Fruit fly (Drosophila melanogaster) whole organism, embryonic: Measurements from ENCODE around the gene red.

ENCODE experiments used
- Ada2b ChIP-seq: fragments of 200-800 bp; sonication (Bioruptor generic); IDR thresholded peaks from 2 replicates; pipeline ENCODE4 v1.3.6; 2022; ENCODE audit warnings: missing biosample characterization, missing genetic modification characterization
- Adf1 ChIP-seq: fragments of 200-800 bp; sonication (Bioruptor generic); IDR thresholded peaks from 2 replicates; pipeline ENCODE4 v1.3.6; 2022; ENCODE audit warnings: missing biosample characterization, missing genetic modification characterization
- Awh ChIP-seq: fragments of 200-800 bp; sonication (Bioruptor generic); IDR thresholded peaks from 2 replicates; pipeline ENCODE4, ENCODE4 v1.3.6; 2022; ENCODE audit warnings: missing biosample characterization, missing genetic modification characterization
- CG10431 ChIP-seq: fragments of 200-800 bp; sonication (Bioruptor generic); optimal IDR thresholded peaks from 3 replicates; lab custom pipeline; 2018; ENCODE audit warnings: missing biosample characterization, mild to moderate bottlenecking, missing genetic modification characterization
- CG11696 ChIP-seq: fragments of 200-800 bp; sonication (Bioruptor generic); IDR thresholded peaks from 2 replicates; pipeline ENCODE4 v1.3.6; 2022; ENCODE audit warnings: missing biosample characterization, missing genetic modification characterization
- CG12659 ChIP-seq: fragments of 200-800 bp; sonication (Bioruptor generic); optimal IDR thresholded peaks from 3 replicates; lab custom pipeline; 2017; ENCODE audit warnings: mild to moderate bottlenecking, missing biosample characterization, missing genetic modification reagents, missing genetic modification characterization
- CG14860 ChIP-seq: fragments of 200-800 bp; sonication (Bioruptor generic); IDR thresholded peaks from 3 replicates; pipeline ENCODE4 v1.3.6; 2022; ENCODE audit warnings: missing biosample characterization, missing genetic modification characterization; ENCODE audit not compliant: partially characterized antibody
- CG15269 ChIP-seq: fragments of 200-800 bp; sonication (Bioruptor generic); optimal IDR thresholded peaks from 2 replicates; lab custom pipeline; 2018; ENCODE audit warnings: missing biosample characterization, mild to moderate bottlenecking, missing genetic modification characterization, moderate library complexity
- CG15479 ChIP-seq: fragments of 200-800 bp; sonication (Bioruptor generic); optimal IDR thresholded peaks from 3 replicates; lab custom pipeline; 2019; ENCODE audit warnings: missing biosample characterization, mild to moderate bottlenecking, missing genetic modification characterization, moderate library complexity
- CG15696 ChIP-seq: fragments of 200-800 bp; sonication (Bioruptor generic); optimal IDR thresholded peaks from 2 replicates; lab custom pipeline; 2019; ENCODE audit warnings: missing biosample characterization, mild to moderate bottlenecking, missing genetic modification characterization, moderate library complexity
- CG16813 ChIP-seq: fragments of 200-800 bp; sonication (Bioruptor generic); IDR thresholded peaks from 3 replicates; pipeline ENCODE4 v1.3.6; 2022; ENCODE audit warnings: missing biosample characterization, missing genetic modification characterization; ENCODE audit not compliant: partially characterized antibody
- CG17802 ChIP-seq: fragments of 200-800 bp; sonication (Bioruptor generic); optimal IDR thresholded peaks from 2 replicates; lab custom pipeline; 2018; ENCODE audit warnings: missing biosample characterization, mild to moderate bottlenecking, missing genetic modification characterization, moderate library complexity
- CG17829 ChIP-seq: fragments of 200-800 bp; optimal IDR thresholded peaks from 2 replicates; lab custom pipeline; 2019; ENCODE audit warnings: missing biosample characterization, mild to moderate bottlenecking, missing genetic modification characterization, moderate library complexity
- CG2120 ChIP-seq: fragments of 200-800 bp; sonication (Bioruptor generic); optimal IDR thresholded peaks from 3 replicates; lab custom pipeline; 2016; ENCODE audit warnings: missing biosample characterization, missing genetic modification characterization
- CG2678 ChIP-seq: fragments of 200-800 bp; sonication (Bioruptor generic); optimal IDR thresholded peaks from 3 replicates; lab custom pipeline; 2019; ENCODE audit warnings: missing biosample characterization, mild to moderate bottlenecking, missing genetic modification characterization, moderate library complexity
- CG3995 ChIP-seq: fragments of 200-800 bp; sonication (Bioruptor generic); optimal IDR thresholded peaks from 3 replicates; lab custom pipeline; 2016; ENCODE audit warnings: missing biosample characterization, missing genetic modification characterization
- CG4617 ChIP-seq: fragments of 200-800 bp; sonication (Bioruptor generic); optimal IDR thresholded peaks from 3 replicates; lab custom pipeline; 2016; ENCODE audit warnings: missing biosample characterization, missing genetic modification characterization, borderline replicate concordance
- CG5953 ChIP-seq: fragments of 200-800 bp; sonication (Bioruptor generic); IDR thresholded peaks from 2 replicates; pipeline ENCODE4 v1.3.6; 2022; ENCODE audit warnings: missing biosample characterization, missing genetic modification characterization
- CG7745 ChIP-seq: fragments of 200-800 bp; sonication (Bioruptor generic); optimal IDR thresholded peaks from 2 replicates; lab custom pipeline; 2018; ENCODE audit warnings: missing biosample characterization, mild to moderate bottlenecking, missing genetic modification characterization, moderate library complexity
- CG7786 ChIP-seq: fragments of 200-800 bp; sonication (Bioruptor generic); optimal IDR thresholded peaks from 2 replicates; lab custom pipeline; 2016; ENCODE audit warnings: missing biosample characterization, missing genetic modification characterization
- CG9876 ChIP-seq: fragments of 200-800 bp; sonication (Bioruptor generic); optimal IDR thresholded peaks from 2 replicates; lab custom pipeline; 2016; ENCODE audit warnings: missing biosample characterization, missing genetic modification characterization
- CHES-1-like ChIP-seq: fragments of 200-800 bp; sonication (Bioruptor generic); optimal IDR thresholded peaks from 2 replicates; lab custom pipeline; 2016; ENCODE audit warnings: missing biosample characterization, missing genetic modification characterization
- Camta ChIP-seq: fragments of 200-800 bp; sonication (Bioruptor generic); optimal IDR thresholded peaks from 2 replicates; lab custom pipeline; 2016; ENCODE audit warnings: missing biosample characterization, missing genetic modification characterization
- Drgx ChIP-seq: fragments of 200-800 bp; sonication (Bioruptor generic); IDR thresholded peaks from 2 replicates; pipeline ENCODE4 v1.3.6; 2022; ENCODE audit warnings: missing biosample characterization, missing genetic modification characterization
- Fer2 ChIP-seq: fragments of 200-800 bp; sonication (Bioruptor generic); optimal IDR thresholded peaks from 2 replicates; lab custom pipeline; 2018; ENCODE audit warnings: missing biosample characterization, mild to moderate bottlenecking, missing genetic modification characterization, moderate library complexity
- Hsf ChIP-seq: fragments of 200-800 bp; sonication (Bioruptor generic); optimal IDR thresholded peaks from 3 replicates; lab custom pipeline; 2016; ENCODE audit warnings: missing biosample characterization, missing genetic modification characterization
- Lhr ChIP-seq: fragments of 200-800 bp; sonication (Bioruptor generic); optimal IDR thresholded peaks from 3 replicates; lab custom pipeline; 2017; ENCODE audit warnings: mild to moderate bottlenecking, missing biosample characterization, missing genetic modification reagents, missing genetic modification characterization
- MTF-1 ChIP-seq: fragments of 200-800 bp; sonication (Bioruptor generic); optimal IDR thresholded peaks from 2 replicates; lab custom pipeline; 2018; ENCODE audit warnings: missing biosample characterization, mild to moderate bottlenecking, missing genetic modification characterization, borderline replicate concordance
- Max ChIP-seq: fragments of 200-800 bp; sonication (Bioruptor generic); optimal IDR thresholded peaks from 2 replicates; lab custom pipeline; 2016; ENCODE audit warnings: missing biosample characterization, mild to moderate bottlenecking, missing genetic modification characterization
- Optix ChIP-seq: fragments of 200-800 bp; sonication (Bioruptor generic); IDR thresholded peaks from 3 replicates; pipeline ENCODE4 v1.3.6; 2022; ENCODE audit warnings: missing biosample characterization, missing genetic modification characterization
- PHDP ChIP-seq: fragments of 200-800 bp; sonication (Bioruptor generic); optimal IDR thresholded peaks from 3 replicates; lab custom pipeline; 2018; ENCODE audit warnings: missing biosample characterization, mild to moderate bottlenecking, missing genetic modification characterization, moderate library complexity
- Ravus ChIP-seq: fragments of 200-800 bp; sonication (Bioruptor generic); IDR thresholded peaks from 2 replicates; pipeline ENCODE4 v1.3.6; 2022; ENCODE audit warnings: missing biosample characterization, missing genetic modification characterization
- TFAM ChIP-seq: fragments of 200-800 bp; sonication (Bioruptor generic); optimal IDR thresholded peaks from 2 replicates; lab custom pipeline; 2017; ENCODE audit warnings: missing biosample characterization, missing genetic modification characterization, inconsistent platforms
- Trl ChIP-seq, 3 experiments: fragments of >200 bp in 2 of 3; fragments of 200-800 bp in 1 of 3; sonication (Bioruptor generic) in 1 of 3; optimal IDR thresholded peaks; 2 replicates in 1 of 3; 3 replicates in 2 of 3; lab custom pipeline; 2016 to 2017; ENCODE audit warnings: missing biosample characterization in 1 of 3, missing genetic modification characterization in 1 of 3
- br ChIP-seq: fragments of >200 bp; optimal IDR thresholded peaks from 2 replicates; lab custom pipeline; 2017
- chif ChIP-seq, 2 experiments: fragments of 200-800 bp; sonication (Bioruptor generic); optimal IDR thresholded peaks; 3 replicates each; lab custom pipeline; 2016; ENCODE audit warnings: missing biosample characterization in 2 of 2, missing genetic modification characterization in 2 of 2
- dmrt99B ChIP-seq: fragments of 200-800 bp; sonication (Bioruptor generic); optimal IDR thresholded peaks from 2 replicates; lab custom pipeline; 2018; ENCODE audit warnings: missing biosample characterization, mild to moderate bottlenecking, missing genetic modification characterization, moderate library complexity
- en ChIP-seq: fragments of 200-800 bp; sonication (Bioruptor generic); optimal IDR thresholded peaks from 2 replicates; lab custom pipeline; 2016; ENCODE audit warnings: missing biosample characterization, missing genetic modification characterization
- ken ChIP-seq: fragments of 200-800 bp; sonication (Bioruptor generic); IDR thresholded peaks from 3 replicates; pipeline ENCODE4 v1.3.6; 2022; ENCODE audit warnings: missing biosample characterization, missing genetic modification characterization
- lmd ChIP-seq: fragments of 200-800 bp; sonication (Bioruptor generic); IDR thresholded peaks from 2 replicates; pipeline ENCODE4 v1.3.6; 2022; ENCODE audit warnings: missing biosample characterization, missing genetic modification characterization
- odd ChIP-seq: fragments of 200-800 bp; sonication (Bioruptor generic); optimal IDR thresholded peaks from 2 replicates; lab custom pipeline; 2017; ENCODE audit warnings: missing biosample characterization, mild to moderate bottlenecking, missing genetic modification characterization
- pan ChIP-seq, 4 experiments: fragments of >200 bp in 3 of 4; fragments of 200-800 bp in 1 of 4; sonication (Bioruptor generic) in 1 of 4; optimal IDR thresholded peaks in 3 of 4; IDR thresholded peaks in 1 of 4; 2 replicates each; pipeline versions ENCODE4 v1.3.6 to Lab custom; 2017 to 2022; ENCODE audit warnings: missing biosample characterization in 2 of 4, missing genetic modification characterization in 2 of 4, mixed read lengths in 1 of 4
- repo ChIP-seq: fragments of 200-800 bp; sonication (Bioruptor generic); optimal IDR thresholded peaks from 2 replicates; lab custom pipeline; 2016; ENCODE audit warnings: missing biosample characterization, missing genetic modification characterization
- sens-2 ChIP-seq: fragments of 200-800 bp; sonication (Bioruptor generic); IDR thresholded peaks from 2 replicates; pipeline ENCODE4 v1.3.6; 2022; ENCODE audit warnings: missing biosample characterization, missing genetic modification characterization
- slou ChIP-seq: fragments of 200-800 bp; sonication (Bioruptor generic); optimal IDR thresholded peaks from 3 replicates; lab custom pipeline; 2016; ENCODE audit warnings: missing biosample characterization, missing genetic modification characterization
- trh ChIP-seq: fragments of 200-800 bp; sonication (Bioruptor generic); optimal IDR thresholded peaks from 2 replicates; lab custom pipeline; 2016; ENCODE audit warnings: missing biosample characterization, missing genetic modification characterization
- wor ChIP-seq: fragments of 200-800 bp; sonication (Bioruptor generic); IDR thresholded peaks from 2 replicates; pipeline ENCODE4 v1.3.6; 2022; ENCODE audit warnings: missing biosample characterization, missing genetic modification characterization
- zfh2 ChIP-seq: fragments of 200-800 bp; sonication (Bioruptor generic); optimal IDR thresholded peaks from 2 replicates; lab custom pipeline; 2016; ENCODE audit warnings: missing biosample characterization, missing genetic modification characterization

The red gene

DNA sequence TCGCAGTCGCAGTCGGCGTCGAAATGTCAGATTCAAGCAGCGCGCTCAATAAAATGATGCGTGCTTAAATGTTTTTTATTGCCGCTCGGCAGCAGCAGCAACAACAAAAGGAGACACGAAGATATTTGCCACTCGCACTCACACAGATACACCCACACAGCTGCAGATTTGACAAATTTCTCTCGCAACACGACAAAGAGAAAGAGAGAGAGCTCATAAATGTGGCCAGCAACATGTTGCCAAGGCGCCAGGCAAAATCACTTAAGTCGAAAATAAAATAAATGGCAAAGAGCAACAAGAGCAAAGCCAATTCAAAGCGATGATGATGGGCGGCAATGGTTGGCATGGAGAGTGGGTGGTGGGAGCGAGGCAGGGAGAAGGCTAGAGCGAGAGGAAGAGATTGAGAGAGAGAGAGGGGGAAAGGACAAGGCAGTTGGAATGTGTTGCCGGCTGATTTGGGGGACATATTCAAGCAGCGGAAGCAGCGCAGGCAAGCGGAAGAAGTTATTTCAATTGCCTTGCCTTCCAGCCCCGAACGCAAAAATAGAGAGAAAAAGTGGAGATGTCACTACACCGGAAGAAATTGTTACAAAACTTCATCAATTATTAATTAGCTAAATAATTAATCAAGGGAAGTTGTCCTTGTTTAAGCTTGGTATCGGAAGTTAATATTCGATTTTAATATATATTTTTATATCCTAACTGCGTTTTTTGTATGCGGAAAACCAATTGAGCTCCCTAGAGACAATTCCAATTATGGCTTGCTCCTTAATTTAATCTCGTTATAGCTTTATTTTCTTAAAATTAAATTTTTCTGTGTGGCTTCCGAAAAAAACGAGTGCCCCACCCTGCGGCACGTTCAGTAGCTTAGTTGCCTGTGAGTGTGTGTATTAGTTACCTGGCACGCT is 58.2 kb downstream of the red start (continued):
- TF ChIP-seq CG4617 (GFP tag; lab: Kevin White, UChicago) (no peak), CG2120 (peak; percentile 76), CG15269 (tag; lab: Kevin White, UChicago) (peak; percentile 66), pan (optimal IDR thresholded peaks at IDR 0.05; lab: Kevin White, UChicago) (no peak), pan (GFP tag; optimal IDR thresholded peaks at IDR 0.05 in 1 of 2, IDR thresholded peaks at IDR 0.05 in 1 of 2) (peak in 1 of 2 experiments; percentile 61), sens-2 (GFP tag; lab: Robert Waterston, UW) (no peak), CG11696 (0 out of 2 replicates have a peak, but pooled peaks have one; percentile 25), CG10431 (GFP tag; lab: Kevin White, UChicago) (no peak), Hsf (GFP tag; lab: Kevin White, UChicago) (peak; percentile 20), TFAM (GFP tag; lab: Kevin White, UChicago) (no peak), lmd (GFP tag; lab: Robert Waterston, UW) (peak; percentile 50), br (lab: Kevin White, UChicago) (no peak), CG12659 (GFP tag; lab: Kevin White, UChicago) (peak; percentile 60), MTF-1 (GFP tag; lab: Kevin White, UChicago) (no peak), repo (GFP tag; lab: Kevin White, UChicago) (no peak), CG17802 (tag; lab: Kevin White, UChicago) (no peak), wor (GFP tag; lab: Robert Waterston, UW) (no peak), CG16813 (GFP tag; lab: Robert Waterston, UW) (no peak), Ada2b (GFP tag; lab: Robert Waterston, UW) (peak; percentile 27; the same call in 1 of the 2 replicates), trh (GFP tag; lab: Kevin White, UChicago) (peak; percentile 17), CG7786 (GFP tag; lab: Kevin White, UChicago) (no peak), CG3995 (peak; percentile 14), CG17829 (tag; lab: Kevin White, UChicago) (peak; percentile 46), Lhr (GFP tag; lab: Kevin White, UChicago) (no peak), CG15479 (GFP tag; lab: Kevin White, UChicago) (no peak), Adf1 (GFP tag; lab: Robert Waterston, UW) (peak; percentile 96), CG14860 (GFP tag; lab: Robert Waterston, UW) (no peak), Optix (GFP tag; lab: Robert Waterston, UW) (no peak), Trl (optimal IDR thresholded peaks at IDR 0.05; lab: Kevin White, UChicago) (peak; percentile 69 to 84), Trl (GFP tag; optimal IDR thresholded peaks at IDR 0.05; lab: Kevin White, UChicago) (no peak), slou (GFP tag; lab: Kevin White, UChicago) (peak; percentile 56), CG7745 (tag; lab: Kevin White, UChicago) (no peak)

DNA sequence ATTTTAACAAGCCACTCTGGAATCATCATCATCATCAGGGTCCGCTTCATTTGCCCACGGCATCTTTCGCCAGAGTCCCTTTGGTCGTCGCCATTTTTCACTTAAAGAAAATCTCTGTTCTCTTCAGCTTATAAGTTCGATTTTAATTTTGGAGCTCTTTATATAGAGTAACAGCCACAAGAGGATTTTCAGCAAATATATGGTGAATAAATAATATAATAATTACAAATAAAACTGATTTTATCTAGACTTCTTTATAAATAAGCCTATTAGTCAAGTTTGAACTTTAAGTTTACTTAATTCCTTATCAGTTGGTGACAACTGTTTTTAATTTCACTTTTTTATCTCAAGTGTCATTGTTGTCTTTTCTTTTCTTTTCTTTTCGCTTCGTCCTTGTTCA is 59.6 kb downstream of the red start:
- TF ChIP-seq zfh2 (GFP tag; lab: Kevin White, UChicago) (no peak), Fer2 (tag; lab: Kevin White, UChicago) (no peak), dmrt99B (peak; percentile 48), Drgx (GFP tag; lab: Robert Waterston, UW) (no peak), CG15696 (tag; lab: Kevin White, UChicago) (no peak), wor (GFP tag; lab: Robert Waterston, UW) (no peak), CG2678 (tag; lab: Kevin White, UChicago) (peak; percentile 60), Ravus (GFP tag; lab: Robert Waterston, UW) (no peak), CHES-1-like (GFP tag; lab: Kevin White, UChicago) (no peak), ken (no peak), Awh (GFP tag; lab: Robert Waterston, UW) (no peak), en (no peak), CG5953 (no peak), odd (no peak), CG9876 (GFP tag; lab: Kevin White, UChicago) (no peak), Max (no peak), Camta (no peak), chif (GFP tag; optimal IDR thresholded peaks at IDR 0.05; lab: Kevin White, UChicago) (no peak), PHDP (peak; percentile 12)
